Fruit fly (Drosophila melanogaster) whole organism, adult: Measurements from ENCODE around the gene numb.

ENCODE experiments used
- CG12768 ChIP-seq: fragments of 200-800 bp; sonication (Bioruptor generic); optimal IDR thresholded peaks from 2 replicates; lab custom pipeline; 2017; ENCODE audit warnings: missing biosample characterization, missing genetic modification characterization, mild to moderate bottlenecking, moderate library complexity, missing genetic modification reagents
- CG14711 ChIP-seq: fragments of 200-800 bp; sonication (Bioruptor generic); optimal IDR thresholded peaks from 2 replicates; lab custom pipeline; 2018; ENCODE audit warnings: missing biosample characterization, mild to moderate bottlenecking, missing genetic modification characterization, moderate library complexity
- CG33017 ChIP-seq: fragments of 200-800 bp; sonication (Bioruptor generic); optimal IDR thresholded peaks from 2 replicates; lab custom pipeline; 2018; ENCODE audit warnings: missing biosample characterization, mild to moderate bottlenecking, missing genetic modification characterization, moderate library complexity
- CG7045 ChIP-seq: fragments of 200-800 bp; sonication (Bioruptor generic); optimal IDR thresholded peaks from 2 replicates; lab custom pipeline; 2017; ENCODE audit warnings: missing biosample characterization, mild to moderate bottlenecking, missing genetic modification characterization
- Clk ChIP-seq: fragments of 200-800 bp; sonication (Bioruptor generic); optimal IDR thresholded peaks from 2 replicates; lab custom pipeline; 2017; ENCODE audit warnings: missing biosample characterization, missing genetic modification characterization
- cic ChIP-seq: fragments of 200-800 bp; sonication (Bioruptor generic); optimal IDR thresholded peaks from 2 replicates; lab custom pipeline; 2017; ENCODE audit warnings: missing biosample characterization, mild to moderate bottlenecking, missing genetic modification characterization, moderate library complexity
- cnc ChIP-seq, 2 experiments: fragments of >200 bp; optimal IDR thresholded peaks; 2 replicates each; lab custom pipeline; 2017
- kay ChIP-seq: fragments of 200-800 bp; sonication (Bioruptor generic); peaks from one replicate; lab custom pipeline; 2016; ENCODE audit warnings: missing biosample characterization, missing genetic modification characterization, borderline replicate concordance
- toe ChIP-seq: fragments of 200-800 bp; sonication (Bioruptor generic); optimal IDR thresholded peaks from 2 replicates; lab custom pipeline; 2016; ENCODE audit warnings: missing biosample characterization, missing genetic modification characterization

- peak; percentile 91 for TF ChIP-seq kay
- TF ChIP-seq toe: no peak
- no peak for TF ChIP-seq cnc (optimal IDR thresholded peaks at IDR 0.05; lab: Kevin White, UChicago)
- TF ChIP-seq Clk (GFP tag; lab: Kevin White, UChicago): no peak
- no peak for TF ChIP-seq cic
- TF ChIP-seq CG12768 (GFP tag; lab: Kevin White, UChicago): no peak
- TF ChIP-seq CG7045 (GFP tag; lab: Kevin White, UChicago): peak; percentile 35
- no peak for TF ChIP-seq CG14711 (tag; lab: Kevin White, UChicago)
- no peak for TF ChIP-seq CG33017 (tag; lab: Kevin White, UChicago)
Measured at dm6 chr2L:9459372-9460091, 22.3 kb downstream of the numb start.
